Worm (Caenorhabditis elegans): ENCODE results near the gene mrps-24.

mrps-24 gene

DNA sequence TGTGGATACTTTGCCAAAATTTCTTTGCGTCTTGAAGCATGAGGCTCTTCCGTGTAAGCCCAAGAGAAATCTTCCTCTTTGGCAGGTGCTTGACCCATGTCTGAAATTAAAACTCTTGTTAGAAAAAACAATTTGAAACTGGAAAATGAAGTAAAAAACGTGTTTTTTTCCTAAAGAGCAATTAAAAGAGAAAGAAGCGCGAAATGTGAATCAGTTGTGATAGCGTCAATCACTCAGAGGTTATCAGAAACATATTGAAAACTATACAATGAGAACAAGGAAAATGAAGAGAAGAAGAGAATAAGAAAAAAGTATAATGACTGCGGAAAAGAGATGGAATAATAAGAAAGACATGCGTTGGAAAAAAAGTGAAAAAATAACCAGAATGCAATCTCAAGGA lies 3.0 kb upstream of the mrps-24 start, which contains the start of gene F33D4.4:
TSS of gene F33D4.4 (minus strand) at position 101 of the 400 bp plus-strand sequence.
- TF ChIP-seq rnt-1 (tag; optimal IDR thresholded peaks at IDR 0.05) (no peak), C38D4.7 (GFP tag; optimal IDR thresholded peaks at IDR 0.05) (no peak), ceh-2 (tag; optimal IDR thresholded peaks at IDR 0.05) (no peak), unc-86 (tag; optimal IDR thresholded peaks at IDR 0.05) (no peak), che-1 (tag; optimal IDR thresholded peaks at IDR 0.05) (no peak), fkh-10 (GFP tag; optimal IDR thresholded peaks at IDR 0.05) (no peak), syd-9 (tag; optimal IDR thresholded peaks at IDR 0.05) (no peak)

DNA sequence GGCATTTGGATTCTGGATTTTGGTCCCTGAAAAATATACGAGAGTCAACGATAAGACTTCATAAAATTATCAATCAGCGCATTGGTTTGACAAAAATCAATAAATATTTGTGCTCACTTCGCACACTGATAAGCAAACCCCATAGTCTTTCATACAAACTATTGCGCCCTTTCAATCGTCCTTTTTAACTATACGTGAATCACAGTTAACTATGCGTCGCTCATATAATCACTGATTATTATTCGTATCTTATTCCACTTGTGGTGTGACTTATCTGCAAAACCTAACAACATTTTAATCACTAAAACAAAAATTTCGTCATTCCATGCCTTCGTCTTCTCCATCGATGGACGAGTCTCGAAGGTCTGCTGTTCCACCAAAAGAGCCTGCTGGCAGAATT lies 979 bp downstream of the mrps-24 start, which contains the start of gene nhr-8:
TSS of gene nhr-8 (plus strand) at position 160 of the 400 bp plus-strand sequence.
- peak; percentile 89 for TF ChIP-seq elt-2 (tag; optimal IDR thresholded peaks at IDR 0.05)
- no peak for TF ChIP-seq lim-6 (tag; optimal IDR thresholded peaks at IDR 0.05)

DNA sequence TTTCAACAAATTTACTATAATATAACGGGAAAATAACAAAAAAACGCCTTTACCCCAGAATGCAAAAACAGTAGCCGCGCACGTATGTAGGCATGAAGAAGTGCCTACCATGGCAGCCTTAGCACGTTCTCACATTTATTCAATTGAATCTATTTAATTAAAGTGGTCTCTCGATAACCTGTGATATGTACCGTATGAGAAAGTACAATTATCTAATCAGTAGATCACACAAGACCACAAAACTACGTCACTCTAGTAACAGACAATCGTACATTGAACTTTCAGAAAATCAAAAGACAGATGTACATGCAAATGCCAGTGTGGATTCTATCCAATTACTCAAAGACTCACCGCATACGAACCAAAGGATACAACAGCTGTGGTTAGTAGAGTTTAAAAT lies 2.4 kb downstream of the mrps-24 start:
- TF ChIP-seq pros-1 (tag; optimal IDR thresholded peaks at IDR 0.05) (no peak), pat-9 (tag; optimal IDR thresholded peaks at IDR 0.05) (no peak), fkh-10 (GFP tag; optimal IDR thresholded peaks at IDR 0.05) (no peak), ref-2 (tag; optimal IDR thresholded peaks at IDR 0.05) (no peak), npax-4 (tag; optimal IDR thresholded peaks at IDR 0.05) (no peak), ahr-1 (tag; optimal IDR thresholded peaks at IDR 0.05) (no peak), unc-3 (GFP tag; conservative IDR thresholded peaks at IDR 0.05) (no peak), unc-3 (tag; optimal IDR thresholded peaks at IDR 0.05) (no peak), ets-4 (tag; optimal IDR thresholded peaks at IDR 0.05) (no peak)

DNA sequence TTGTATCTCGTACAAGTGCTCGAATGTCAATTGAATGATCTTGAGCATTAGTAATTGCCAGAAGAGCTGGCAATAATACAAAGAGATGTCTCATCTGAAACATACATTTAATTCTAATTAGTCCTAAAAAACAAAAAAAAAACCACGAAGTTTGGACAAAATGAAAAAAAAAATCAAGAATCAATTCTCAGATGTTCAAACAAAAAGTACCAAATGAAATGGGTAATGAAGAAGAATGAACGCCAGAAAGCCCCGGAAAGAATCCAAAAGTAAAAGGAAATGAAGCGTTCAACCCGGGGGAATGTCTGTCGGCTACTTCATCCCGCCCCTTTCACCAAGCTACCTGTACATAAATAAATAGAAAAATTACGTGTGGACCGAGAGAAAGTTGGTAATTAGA lies 8.1 kb downstream of the mrps-24 start, which contains the start of gene F33D4.6:
TSS of gene F33D4.6 (minus strand) at position 101 of the 400 bp plus-strand sequence.
- TF ChIP-seq lim-6 (tag; optimal IDR thresholded peaks at IDR 0.05), result no peak
- TF ChIP-seq unc-86 (tag; optimal IDR thresholded peaks at IDR 0.05), result no peak
- TF ChIP-seq lin-11 (tag; optimal IDR thresholded peaks at IDR 0.05), result no peak
- no peak for TF ChIP-seq che-1 (tag; optimal IDR thresholded peaks at IDR 0.05)
- no peak for TF ChIP-seq C08G9.2 (tag; optimal IDR thresholded peaks at IDR 0.05)
- no peak for TF ChIP-seq ahr-1 (tag; optimal IDR thresholded peaks at IDR 0.05)
- TF ChIP-seq fax-1 (tag; optimal IDR thresholded peaks at IDR 0.05), result no peak
- TF ChIP-seq K02D7.2 (tag; optimal IDR thresholded peaks at IDR 0.05), result no peak
- no peak for TF ChIP-seq odd-2 (tag; optimal IDR thresholded peaks at IDR 0.05)
- no peak for TF ChIP-seq pag-3 (tag; optimal IDR thresholded peaks at IDR 0.05; ENCODE audit: borderline replicate concordance)
- TF ChIP-seq hlh-6 (tag; optimal IDR thresholded peaks at IDR 0.05), result no peak
- no peak for TF ChIP-seq tbx-7 (tag; optimal IDR thresholded peaks at IDR 0.05)
- TF ChIP-seq madf-2 (tag; optimal IDR thresholded peaks at IDR 0.05), result no peak
- TF ChIP-seq F13H6.1 (tag; optimal IDR thresholded peaks at IDR 0.05), result no peak
- TF ChIP-seq K09A11.1 (tag; optimal IDR thresholded peaks at IDR 0.05; ENCODE audit: insufficient read depth), result no peak
- no peak for TF ChIP-seq ceh-19 (GFP tag; optimal IDR thresholded peaks at IDR 0.05)
- no peak for TF ChIP-seq nfya-1 (tag; optimal IDR thresholded peaks at IDR 0.05)

DNA sequence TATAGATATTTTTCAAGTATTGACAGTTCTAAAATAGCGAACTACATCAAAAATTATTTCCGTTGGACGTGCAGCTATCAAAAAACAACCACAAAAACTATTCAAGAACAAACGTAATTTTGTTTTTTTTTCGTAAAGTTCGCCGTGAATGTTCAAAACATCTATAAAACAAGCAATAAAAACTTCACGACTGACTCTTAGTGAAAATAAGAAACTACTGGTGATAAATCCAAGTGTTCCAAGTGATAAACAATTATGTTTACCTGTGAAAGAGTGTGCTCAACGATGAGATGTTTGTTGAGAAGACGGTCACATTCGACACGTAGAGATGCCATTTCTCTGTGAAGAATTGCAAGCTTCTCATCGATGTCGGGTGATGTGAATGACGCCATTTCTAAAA lies 13.0 kb downstream of the mrps-24 start, which contains the start of gene C50F7.6:
TSS of gene C50F7.6 (minus strand) at position 394 of the 400 bp plus-strand sequence.
- no peak for TF ChIP-seq syd-9 (tag; optimal IDR thresholded peaks at IDR 0.05)
- no peak for TF ChIP-seq zip-5 (tag; optimal IDR thresholded peaks at IDR 0.05)
- TF ChIP-seq madf-2 (tag; optimal IDR thresholded peaks at IDR 0.05), result no peak
- TF ChIP-seq fkh-10 (GFP tag; optimal IDR thresholded peaks at IDR 0.05), result no peak
- TF ChIP-seq ref-2 (tag; optimal IDR thresholded peaks at IDR 0.05), result no peak

DNA sequence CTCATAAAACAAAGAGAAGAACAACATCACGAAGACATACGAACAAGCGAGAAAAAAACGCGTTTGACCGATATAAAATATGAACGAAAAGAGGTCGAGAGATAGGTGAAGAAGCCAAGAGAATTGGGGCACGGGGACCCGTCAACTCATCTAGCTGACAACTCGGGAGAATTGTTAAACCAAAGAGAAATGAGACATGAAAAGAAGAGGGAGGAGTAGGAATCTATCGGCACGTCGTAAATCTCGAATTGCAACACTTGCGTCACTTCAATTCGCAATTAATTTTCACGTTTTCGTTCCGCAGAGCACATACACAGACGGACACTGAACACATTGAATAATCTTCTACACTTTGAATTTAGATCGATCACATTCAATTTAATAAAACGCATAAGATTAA lies 13.7 kb downstream of the mrps-24 start:
- TF ChIP-seq ceh-34 (tag; optimal IDR thresholded peaks at IDR 0.05), result no peak
- TF ChIP-seq ceh-6 (GFP tag; optimal IDR thresholded peaks at IDR 0.05), result no peak
- no peak for TF ChIP-seq tbx-7 (tag; optimal IDR thresholded peaks at IDR 0.05)
- peak; percentile 44 for TF ChIP-seq ceh-18 (tag; optimal IDR thresholded peaks at IDR 0.05)
- TF ChIP-seq sdc-2 (tag; optimal IDR thresholded peaks at IDR 0.05), result no peak
- no peak for TF ChIP-seq unc-42 (tag; optimal IDR thresholded peaks at IDR 0.05)
- TF ChIP-seq ets-4 (tag; optimal IDR thresholded peaks at IDR 0.05), result no peak
- TF ChIP-seq pha-4 (tag; optimal IDR thresholded peaks at IDR 0.05), result no peak
- TF ChIP-seq ceh-14 (tag; optimal IDR thresholded peaks at IDR 0.05), result no peak
- no peak for TF ChIP-seq hlh-13 (GFP tag; optimal IDR thresholded peaks at IDR 0.05)
- TF ChIP-seq ceh-22 (tag; optimal IDR thresholded peaks at IDR 0.05), result no peak
- TF ChIP-seq rnt-1 (tag; optimal IDR thresholded peaks at IDR 0.05), result peak; percentile 22
- no peak for TF ChIP-seq fax-1 (tag; optimal IDR thresholded peaks at IDR 0.05)
- TF ChIP-seq unc-55 (GFP tag; optimal IDR thresholded peaks at IDR 0.05), result peak; percentile 95
- TF ChIP-seq K02D7.2 (tag; optimal IDR thresholded peaks at IDR 0.05), result no peak
- TF ChIP-seq unc-3 (GFP tag; conservative IDR thresholded peaks at IDR 0.05), result no peak
- no peak for TF ChIP-seq unc-3 (tag; optimal IDR thresholded peaks at IDR 0.05)
- TF ChIP-seq pat-9 (tag; optimal IDR thresholded peaks at IDR 0.05), result no peak
- TF ChIP-seq pag-3 (tag; optimal IDR thresholded peaks at IDR 0.05; ENCODE audit: borderline replicate concordance), result no peak
